Worm (Caenorhabditis elegans) whole organism, late embryonic: ENCODE data around the gene hpr-17.

Experiments used
- C08G9.2 ChIP-seq: sonication (generic microtip); optimal IDR thresholded peaks from 2 replicates; lab custom pipeline; 2016; ENCODE audit warnings: mild to moderate bottlenecking, missing genetic modification characterization, moderate library complexity, missing compliant biosample characterization
- K09A11.1 ChIP-seq: sonication (generic microtip); optimal IDR thresholded peaks from 2 replicates; lab custom pipeline; 2017; ENCODE audit warnings: antibody characterized with exemption, mild to moderate bottlenecking, missing genetic modification characterization, missing compliant biosample characterization; ENCODE audit not compliant: insufficient read depth
- ceh-45 ChIP-seq: fragments of 200-800 bp; sonication (Bioruptor generic); IDR thresholded peaks from 2 replicates; pipeline ENCODE4 v1.3.6; 2022; ENCODE audit warnings: missing genetic modification reagents, missing genetic modification characterization, missing compliant biosample characterization
- ceh-48 ChIP-seq: sonication (generic microtip); optimal IDR thresholded peaks from 2 replicates; lab custom pipeline; 2016; ENCODE audit warnings: missing genetic modification characterization, inconsistent platforms, missing compliant biosample characterization
- ceh-9 ChIP-seq: sonication (generic microtip); optimal IDR thresholded peaks from 2 replicates; lab custom pipeline; 2016; ENCODE audit warnings: mild to moderate bottlenecking, missing genetic modification characterization, inconsistent platforms, missing compliant biosample characterization
- dmd-4 ChIP-seq: sonication (generic microtip); optimal IDR thresholded peaks from 2 replicates; lab custom pipeline; 2016; ENCODE audit warnings: borderline replicate concordance, missing genetic modification characterization, missing compliant biosample characterization
- elt-4 ChIP-seq: sonication (generic microtip); optimal IDR thresholded peaks from 2 replicates; lab custom pipeline; 2016; ENCODE audit warnings: missing genetic modification characterization, missing compliant biosample characterization
- hlh-13 ChIP-seq: fragments of 200-800 bp; sonication (Bioruptor generic); optimal IDR thresholded peaks from 2 replicates; lab custom pipeline; 2018; ENCODE audit warnings: mild to moderate bottlenecking, missing genetic modification characterization, missing compliant biosample characterization
- hlh-6 ChIP-seq: sonication (generic microtip); optimal IDR thresholded peaks from 2 replicates; lab custom pipeline; 2016; ENCODE audit warnings: missing genotype, missing genetic modification characterization, missing compliant biosample characterization
- pax-1 ChIP-seq: fragments of 150-350 bp; optimal IDR thresholded peaks from 2 replicates; lab custom pipeline; 2014; ENCODE audit warnings: missing biosample characterization, missing genetic modification characterization
- sdc-2 ChIP-seq: sonication (generic microtip); optimal IDR thresholded peaks from 2 replicates; lab custom pipeline; 2016; ENCODE audit warnings: missing genotype, missing genetic modification characterization, missing compliant biosample characterization
- sox-2 ChIP-seq: fragments of 200-800 bp; sonication (Bioruptor generic); IDR thresholded peaks from 2 replicates; pipeline ENCODE4 v1.3.6; 2022; ENCODE audit warnings: missing genetic modification reagents, missing genetic modification characterization, missing compliant biosample characterization
- sox-4 ChIP-seq: sonication (generic microtip); optimal IDR thresholded peaks from 2 replicates; lab custom pipeline; 2017; ENCODE audit warnings: mild to moderate bottlenecking, missing genetic modification characterization, inconsistent platforms, missing compliant biosample characterization
- unc-3 ChIP-seq, 2 experiments: fragments of 200-800 bp in 1 of 2; sonication (Bioruptor generic) in 1 of 2; sonication (generic microtip) in 1 of 2; conservative IDR thresholded peaks in 1 of 2; optimal IDR thresholded peaks in 1 of 2; 2 replicates each; pipeline versions ENCODE4 v1.3.6 to Lab custom; 2016 to 2022; ENCODE audit warnings: missing compliant biosample characterization in 2 of 2, missing genetic modification characterization in 2 of 2, missing genetic modification reagents in 1 of 2

The hpr-17 gene

DNA sequence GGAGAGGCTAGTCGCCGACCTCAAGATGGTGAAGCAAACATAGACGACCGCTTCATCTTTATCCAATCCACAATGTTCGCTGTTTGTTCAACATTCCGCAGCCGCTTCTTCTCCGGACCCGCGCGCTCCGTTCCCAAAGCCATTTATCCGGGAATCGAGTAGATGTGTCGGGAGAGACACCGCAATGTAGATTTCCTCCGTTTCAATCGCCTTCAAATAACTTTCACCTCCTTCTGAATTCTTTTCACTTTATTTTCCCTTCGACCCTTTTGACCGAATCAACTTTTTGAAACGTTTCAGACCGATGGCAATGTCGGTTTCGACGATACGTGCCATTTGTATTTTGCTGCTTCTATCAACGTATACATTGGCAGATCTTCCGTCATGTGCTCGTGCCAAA is 49.1 kb downstream of the hpr-17 start, which contains the start of gene pqn-32:
Gene pqn-32, plus strand, starts transcription at position 301 of the 400 bp plus-strand sequence.
- TF ChIP-seq sox-4 (tag; lab: Kevin White, UChicago) (no peak), pax-1 (tag; lab: Kevin White, UChicago) (no peak), hlh-13 (GFP tag; lab: Kevin White, UChicago) (no peak), ceh-45 (GFP tag; lab: Robert Waterston, UW) (no peak), K09A11.1 (tag; lab: Kevin White, UChicago) (no peak), sox-2 (no peak), hlh-6 (tag; lab: Kevin White, UChicago) (no peak), unc-3 (GFP tag; conservative IDR thresholded peaks at IDR 0.05; lab: Robert Waterston, UW) (no peak), unc-3 (tag; optimal IDR thresholded peaks at IDR 0.05; lab: Kevin White, UChicago) (no peak), elt-4 (tag; lab: Kevin White, UChicago) (no peak), dmd-4 (tag; lab: Kevin White, UChicago) (no peak), C08G9.2 (tag; lab: Kevin White, UChicago) (no peak), ceh-9 (tag; lab: Kevin White, UChicago) (no peak), sdc-2 (tag; lab: Kevin White, UChicago) (no peak), ceh-48 (no peak)
